Fruit fly (Drosophila melanogaster) whole organism, embryonic: Measurements from ENCODE around the gene CG33523.

Experiments
- Aef1 ChIP-seq: fragments of 200-800 bp; sonication (Bioruptor generic); IDR thresholded peaks from 3 replicates; pipeline ENCODE4 v1.3.6; 2022; ENCODE audit warnings: missing biosample characterization, missing genetic modification characterization
- Asciz ChIP-seq: fragments of 200-800 bp; sonication (Bioruptor generic); optimal IDR thresholded peaks from 2 replicates; lab custom pipeline; 2017; ENCODE audit warnings: missing biosample characterization, mild to moderate bottlenecking, missing genetic modification characterization, missing genetic modification reagents
- B-H2 ChIP-seq: fragments of 200-800 bp; sonication (Bioruptor generic); optimal IDR thresholded peaks from 2 replicates; lab custom pipeline; 2018; ENCODE audit warnings: missing biosample characterization, mild to moderate bottlenecking, missing genetic modification characterization
- BEAF-32 ChIP-seq: fragments of 200-800 bp; sonication (Bioruptor generic); optimal IDR thresholded peaks from 3 replicates; lab custom pipeline; 2017; ENCODE audit warnings: missing biosample characterization, missing genetic modification characterization, mild to moderate bottlenecking, moderate library complexity, missing genetic modification reagents
- CG10321 ChIP-seq: fragments of 200-800 bp; sonication (Bioruptor generic); IDR thresholded peaks from 2 replicates; pipeline ENCODE4 v1.3.6; 2022; ENCODE audit warnings: missing biosample characterization, missing genetic modification characterization
- CG11398 ChIP-seq: fragments of 200-800 bp; sonication (Bioruptor generic); optimal IDR thresholded peaks from 2 replicates; lab custom pipeline; 2016; ENCODE audit warnings: missing biosample characterization, missing genetic modification characterization
- CG13287 ChIP-seq: fragments of 200-800 bp; sonication (Bioruptor generic); IDR thresholded peaks from 2 replicates; pipeline ENCODE4 v1.3.6; 2022; ENCODE audit warnings: missing biosample characterization, missing genetic modification characterization; ENCODE audit not compliant: partially characterized antibody
- CG14014 ChIP-seq: fragments of 200-800 bp; sonication (Bioruptor generic); IDR thresholded peaks from 2 replicates; pipeline ENCODE4 v1.3.6; 2022; ENCODE audit warnings: missing biosample characterization, missing genetic modification characterization
- CG15479 ChIP-seq: fragments of 200-800 bp; sonication (Bioruptor generic); optimal IDR thresholded peaks from 3 replicates; lab custom pipeline; 2019; ENCODE audit warnings: missing biosample characterization, mild to moderate bottlenecking, missing genetic modification characterization, moderate library complexity
- CG16813 ChIP-seq: fragments of 200-800 bp; sonication (Bioruptor generic); IDR thresholded peaks from 3 replicates; pipeline ENCODE4 v1.3.6; 2022; ENCODE audit warnings: missing biosample characterization, missing genetic modification characterization; ENCODE audit not compliant: partially characterized antibody
- CG17186 ChIP-seq: fragments of 200-800 bp; sonication (Bioruptor generic); optimal IDR thresholded peaks from 3 replicates; lab custom pipeline; 2017; ENCODE audit warnings: missing biosample characterization, missing genetic modification reagents, missing genetic modification characterization
- CG17802 ChIP-seq: fragments of 200-800 bp; sonication (Bioruptor generic); optimal IDR thresholded peaks from 2 replicates; lab custom pipeline; 2018; ENCODE audit warnings: missing biosample characterization, mild to moderate bottlenecking, missing genetic modification characterization, moderate library complexity
- CG34224 ChIP-seq: fragments of 200-800 bp; sonication (Bioruptor generic); IDR thresholded peaks from 3 replicates; pipeline ENCODE4 v1.3.6; 2022; ENCODE audit warnings: missing biosample characterization, missing genetic modification characterization; ENCODE audit not compliant: partially characterized antibody
- CG42726 ChIP-seq: fragments of 200-800 bp; sonication (Bioruptor generic); IDR thresholded peaks from 2 replicates; pipeline ENCODE4 v1.3.6; 2022; ENCODE audit warnings: missing biosample characterization, missing genetic modification characterization; ENCODE audit not compliant: partially characterized antibody
- CG4730 ChIP-seq: fragments of 200-800 bp; sonication (Bioruptor generic); IDR thresholded peaks from 2 replicates; pipeline ENCODE4 v1.3.6; 2022; ENCODE audit warnings: missing biosample characterization, missing genetic modification characterization
- CG8359 ChIP-seq: fragments of 200-800 bp; sonication (Bioruptor generic); optimal IDR thresholded peaks from 2 replicates; lab custom pipeline; 2017; ENCODE audit warnings: missing biosample characterization, mild to moderate bottlenecking, missing genetic modification characterization, borderline replicate concordance
- CG9215 ChIP-seq: fragments of 200-800 bp; sonication (Bioruptor generic); IDR thresholded peaks from 2 replicates; pipeline ENCODE4 v1.3.6; 2022; ENCODE audit warnings: missing biosample characterization, missing genetic modification characterization
- CG9797 ChIP-seq: fragments of 200-800 bp; sonication (Bioruptor generic); optimal IDR thresholded peaks from 3 replicates; lab custom pipeline; 2018; ENCODE audit warnings: missing biosample characterization, mild to moderate bottlenecking, missing genetic modification characterization
- CG9817 ChIP-seq: fragments of 200-800 bp; sonication (Bioruptor generic); optimal IDR thresholded peaks from 2 replicates; lab custom pipeline; 2018; ENCODE audit warnings: missing biosample characterization, mild to moderate bottlenecking, missing genetic modification characterization, moderate library complexity
- D ChIP-seq, 2 experiments: fragments of 200-800 bp in 1 of 2; fragments of >200 bp in 1 of 2; sonication (Bioruptor generic) in 1 of 2; optimal IDR thresholded peaks; 2 replicates in 1 of 2; 3 replicates in 1 of 2; lab custom pipeline; 2017; ENCODE audit warnings: mild to moderate bottlenecking in 1 of 2, missing biosample characterization in 1 of 2, missing genetic modification characterization in 1 of 2, missing genetic modification reagents in 1 of 2
- D19B ChIP-seq: fragments of 200-800 bp; sonication (Bioruptor generic); optimal IDR thresholded peaks from 2 replicates; lab custom pipeline; 2017; ENCODE audit warnings: missing biosample characterization, mild to moderate bottlenecking, missing genetic modification characterization
- Dll ChIP-seq: fragments of 200-800 bp; sonication (Bioruptor generic); IDR thresholded peaks from 4 replicates; pipeline ENCODE4 v1.3.6; 2022; ENCODE audit warnings: missing biosample characterization, missing genetic modification characterization; ENCODE audit not compliant: partially characterized antibody
- Dref ChIP-seq: fragments of 200-800 bp; sonication (Bioruptor generic); IDR thresholded peaks from 2 replicates; pipeline ENCODE4 v1.3.6; 2022; ENCODE audit warnings: missing biosample characterization, missing genetic modification characterization
- E2f2 ChIP-seq: fragments of 200-800 bp; sonication (Bioruptor generic); IDR thresholded peaks from 2 replicates; pipeline ENCODE4 v1.3.6; 2022; ENCODE audit warnings: missing biosample characterization, missing genetic modification characterization
- Gug ChIP-seq: fragments of 200-800 bp; sonication (Bioruptor generic); IDR thresholded peaks from 4 replicates; pipeline ENCODE4 v1.3.6; 2022; ENCODE audit warnings: missing biosample characterization, missing genetic modification characterization
- HHEX ChIP-seq: fragments of 200-800 bp; sonication (Bioruptor generic); optimal IDR thresholded peaks from 3 replicates; lab custom pipeline; 2017; ENCODE audit warnings: missing biosample characterization, mild to moderate bottlenecking, missing genetic modification characterization, missing genetic modification reagents
- HLH4C ChIP-seq: fragments of 200-800 bp; sonication (Bioruptor generic); IDR thresholded peaks from 3 replicates; pipeline ENCODE4 v1.3.6; 2022; ENCODE audit warnings: missing biosample characterization, missing genetic modification characterization; ENCODE audit not compliant: partially characterized antibody
- Hey ChIP-seq: fragments of 200-800 bp; sonication (Bioruptor generic); optimal IDR thresholded peaks from 3 replicates; lab custom pipeline; 2018; ENCODE audit warnings: missing biosample characterization, mild to moderate bottlenecking, missing genetic modification characterization
- HmgZ ChIP-seq: fragments of 200-800 bp; sonication (Bioruptor generic); optimal IDR thresholded peaks from 2 replicates; lab custom pipeline; 2018; ENCODE audit warnings: missing biosample characterization, mild to moderate bottlenecking, missing genetic modification characterization
- Nf-YB ChIP-seq: fragments of 200-800 bp; sonication (Bioruptor generic); optimal IDR thresholded peaks from 3 replicates; lab custom pipeline; 2019; ENCODE audit warnings: missing biosample characterization, mild to moderate bottlenecking, missing genetic modification characterization, moderate library complexity
- Ravus ChIP-seq: fragments of 200-800 bp; sonication (Bioruptor generic); IDR thresholded peaks from 2 replicates; pipeline ENCODE4 v1.3.6; 2022; ENCODE audit warnings: missing biosample characterization, missing genetic modification characterization
- Scr ChIP-seq: fragments of 200-800 bp; sonication (Bioruptor generic); IDR thresholded peaks from 2 replicates; pipeline ENCODE4 v1.3.6; 2022; ENCODE audit warnings: missing biosample characterization, missing genetic modification characterization; ENCODE audit not compliant: partially characterized antibody
- Usf ChIP-seq: fragments of 200-800 bp; sonication (Bioruptor generic); optimal IDR thresholded peaks from 2 replicates; lab custom pipeline; 2017; ENCODE audit warnings: missing genotype, missing biosample characterization, missing genetic modification characterization
- az2 ChIP-seq: fragments of 200-800 bp; sonication (Bioruptor generic); optimal IDR thresholded peaks from 3 replicates; lab custom pipeline; 2016; ENCODE audit warnings: missing biosample characterization, missing genetic modification characterization
- caup ChIP-seq: fragments of 200-800 bp; sonication (Bioruptor generic); optimal IDR thresholded peaks from 3 replicates; lab custom pipeline; 2017; ENCODE audit warnings: missing biosample characterization, mild to moderate bottlenecking, missing genetic modification characterization, moderate library complexity; ENCODE audit not compliant: severe bottlenecking
- chinmo ChIP-seq: fragments of 200-800 bp; sonication (Bioruptor generic); IDR thresholded peaks from 4 replicates; pipeline ENCODE4 v1.3.6; 2022; ENCODE audit warnings: missing biosample characterization, missing genetic modification characterization; ENCODE audit not compliant: partially characterized antibody
- gcm ChIP-seq: fragments of 200-800 bp; sonication (Bioruptor generic); optimal IDR thresholded peaks from 2 replicates; lab custom pipeline; 2019; ENCODE audit warnings: missing biosample characterization, mild to moderate bottlenecking, missing genetic modification characterization, moderate library complexity
- gcm2 ChIP-seq: fragments of 200-800 bp; sonication (Bioruptor generic); optimal IDR thresholded peaks from 2 replicates; lab custom pipeline; 2016; ENCODE audit warnings: missing biosample characterization, missing genetic modification characterization
- kah ChIP-seq: fragments of 200-800 bp; sonication (Bioruptor generic); optimal IDR thresholded peaks from 2 replicates; lab custom pipeline; 2018; ENCODE audit warnings: missing biosample characterization, mild to moderate bottlenecking, missing genetic modification characterization
- nerfin-1 ChIP-seq: fragments of 200-800 bp; sonication (Bioruptor generic); optimal IDR thresholded peaks from 3 replicates; lab custom pipeline; 2019; ENCODE audit warnings: missing biosample characterization, mild to moderate bottlenecking, missing genetic modification characterization, moderate library complexity
- oc ChIP-seq: fragments of 200-800 bp; sonication (Bioruptor generic); optimal IDR thresholded peaks from 2 replicates; lab custom pipeline; 2018; ENCODE audit warnings: missing biosample characterization, mild to moderate bottlenecking, missing genetic modification characterization, moderate library complexity
- phol ChIP-seq: fragments of 200-800 bp; sonication (Bioruptor generic); optimal IDR thresholded peaks from 3 replicates; lab custom pipeline; 2018; ENCODE audit warnings: missing biosample characterization, mild to moderate bottlenecking, missing genetic modification characterization, moderate library complexity
- pzg ChIP-seq: fragments of 200-800 bp; sonication (Bioruptor generic); optimal IDR thresholded peaks from 3 replicates; lab custom pipeline; 2018; ENCODE audit warnings: missing biosample characterization, mild to moderate bottlenecking, missing genetic modification characterization, moderate library complexity
- sens ChIP-seq: fragments of 200-800 bp; sonication (Bioruptor generic); peaks from one replicate; lab custom pipeline; 2016; ENCODE audit warnings: missing biosample characterization, missing genetic modification characterization
- slp2 ChIP-seq: fragments of 200-800 bp; sonication (Bioruptor generic); optimal IDR thresholded peaks from 2 replicates; lab custom pipeline; 2016; ENCODE audit warnings: missing biosample characterization, missing genetic modification characterization
- tll ChIP-seq, 2 experiments: fragments of 200-800 bp in 1 of 2; fragments of >200 bp in 1 of 2; sonication (Bioruptor generic) in 1 of 2; optimal IDR thresholded peaks; 2 replicates each; lab custom pipeline; 2017 to 2019; ENCODE audit warnings: missing biosample characterization in 2 of 2, missing genetic modification characterization in 2 of 2, mild to moderate bottlenecking in 1 of 2, moderate library complexity in 1 of 2
- trem ChIP-seq: fragments of 200-800 bp; optimal IDR thresholded peaks from 3 replicates; lab custom pipeline; 2019; ENCODE audit warnings: missing biosample characterization, mild to moderate bottlenecking, missing genetic modification characterization, moderate library complexity
- zfh1 ChIP-seq: fragments of 200-800 bp; sonication (Bioruptor generic); IDR thresholded peaks from 3 replicates; pipeline ENCODE4 v1.3.6; 2022; ENCODE audit warnings: missing biosample characterization, missing genetic modification characterization

The CG33523 gene

dm6 chr3L:5893063-5893462, 30.6 kb upstream of the CG33523 start:
- TF ChIP-seq Asciz (GFP tag; lab: Kevin White, UChicago): no peak
- TF ChIP-seq gcm: no peak
- no peak for TF ChIP-seq gcm2 (GFP tag; lab: Kevin White, UChicago)
- peak; percentile 68 for TF ChIP-seq oc (tag; lab: Kevin White, UChicago)
- no peak for TF ChIP-seq Nf-YB
- TF ChIP-seq tll (GFP tag; optimal IDR thresholded peaks at IDR 0.05; lab: Kevin White, UChicago): peak in 1 of 2 experiments; percentile 37
- TF ChIP-seq D19B (GFP tag; lab: Kevin White, UChicago): no peak
- no peak for TF ChIP-seq CG17186 (GFP tag; lab: Kevin White, UChicago)
- TF ChIP-seq Hey: peak; percentile 98
- TF ChIP-seq CG15479 (GFP tag; lab: Kevin White, UChicago): no peak
- no peak for TF ChIP-seq Aef1
- TF ChIP-seq D (optimal IDR thresholded peaks at IDR 0.05; lab: Kevin White, UChicago): no peak
- peak; percentile 19 for TF ChIP-seq D (GFP tag; optimal IDR thresholded peaks at IDR 0.05; lab: Kevin White, UChicago)
- TF ChIP-seq Usf (GFP tag; lab: Kevin White, UChicago): no peak
- no peak for TF ChIP-seq CG11398 (GFP tag; lab: Kevin White, UChicago)
- TF ChIP-seq CG17802 (tag; lab: Kevin White, UChicago): no peak
- no peak for TF ChIP-seq zfh1
- TF ChIP-seq CG10321: no peak
- no peak for TF ChIP-seq BEAF-32 (GFP tag; lab: Kevin White, UChicago)
- no peak for TF ChIP-seq kah (GFP tag; lab: Kevin White, UChicago)
- TF ChIP-seq slp2 (GFP tag; lab: Kevin White, UChicago): no peak
- TF ChIP-seq az2 (GFP tag; lab: Kevin White, UChicago): no peak
- peak; percentile 22 for TF ChIP-seq nerfin-1 (tag; lab: Kevin White, UChicago)
- no peak for TF ChIP-seq HHEX (GFP tag; lab: Kevin White, UChicago)

DNA sequence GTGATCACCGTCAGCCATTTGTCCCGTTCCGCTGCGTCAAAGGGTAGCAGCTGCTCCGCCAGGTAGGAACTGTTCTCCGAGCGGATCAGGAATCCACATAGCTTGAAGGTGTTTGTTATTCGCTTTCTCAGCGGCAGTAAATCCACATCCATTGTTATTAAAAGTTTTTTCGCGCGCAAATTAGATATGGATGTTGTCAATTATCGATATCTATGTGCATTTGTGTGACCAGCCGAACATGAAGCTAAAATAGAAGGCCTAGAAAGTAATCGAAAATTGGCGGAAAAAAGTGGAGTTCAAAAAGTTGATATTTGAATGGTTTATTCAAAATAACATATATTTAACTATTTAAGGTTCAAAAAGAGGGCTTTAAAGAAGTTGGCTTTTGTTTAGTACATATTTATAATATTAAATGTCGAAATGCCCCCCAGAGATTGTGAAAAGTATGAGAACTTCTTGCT, 26.4 kb upstream of the CG33523 start, which contains the start of the genes PolE2 and CG5592:
PolE2 (minus strand) TSS at position 208 of the 461 bp plus-strand sequence.
CG5592 (plus strand) TSS at position 411 of the 461 bp plus-strand sequence.
- TF ChIP-seq CG9817: no peak
- 0 out of 4 replicates have a peak, but pooled peaks have one; percentile 46 for TF ChIP-seq chinmo
- peak; percentile 62 for TF ChIP-seq BEAF-32 (GFP tag; lab: Kevin White, UChicago)
- 0 out of 3 replicates have a peak, but pooled peaks have one; percentile 32 for TF ChIP-seq CG16813
- TF ChIP-seq Dll (GFP tag; lab: Robert Waterston, UW): peak; percentile 47; the same call in 1 of the 4 replicates
- no peak for TF ChIP-seq CG14014
- peak; percentile 40 for TF ChIP-seq Scr
- TF ChIP-seq HmgZ: peak; percentile 29
- peak; percentile 70 for TF ChIP-seq CG13287 (GFP tag; lab: Robert Waterston, UW)
- TF ChIP-seq CG9215: no peak
- TF ChIP-seq Ravus (GFP tag; lab: Robert Waterston, UW): no peak
- TF ChIP-seq Dref (GFP tag; lab: Robert Waterston, UW): peak; percentile 87
- TF ChIP-seq CG4730 (GFP tag; lab: Robert Waterston, UW): no peak
- peak; percentile 79 for TF ChIP-seq pzg
- peak; percentile 20 for TF ChIP-seq phol (tag; lab: Kevin White, UChicago)
- peak; percentile 37 for TF ChIP-seq trem
- peak; percentile 27; the same call in 1 of the 2 replicates for TF ChIP-seq CG42726 (GFP tag; lab: Robert Waterston, UW)
- TF ChIP-seq CG8359 (GFP tag; lab: Kevin White, UChicago): no peak
- TF ChIP-seq CG34224 (GFP tag; lab: Robert Waterston, UW): peak; percentile 43; the same call in 1 of the 3 replicates
- peak; percentile 54; the same call in 1 of the 3 replicates for TF ChIP-seq HLH4C (GFP tag; lab: Robert Waterston, UW)
- peak; percentile 99 for TF ChIP-seq E2f2 (GFP tag; lab: Robert Waterston, UW)
- peak; percentile 40 for TF ChIP-seq CG9797 (GFP tag; lab: Kevin White, UChicago)
- no peak for TF ChIP-seq B-H2
- no peak for TF ChIP-seq Gug
- TF ChIP-seq sens (GFP tag; lab: Kevin White, UChicago): no peak
- no peak for TF ChIP-seq caup (GFP tag; lab: Kevin White, UChicago)
